Fruit fly (Drosophila melanogaster) Kc167 (cell line): ENCODE data around the gene CG42394.

Source experiments
- Myc ChIP-seq: fragments of >200 bp; optimal IDR thresholded peaks from 2 replicates; lab custom pipeline; 2017; ENCODE audit warnings: missing external identifiers
- Sin3A ChIP-seq: fragments of >200 bp; optimal IDR thresholded peaks from 2 replicates; lab custom pipeline; 2018; ENCODE audit warnings: missing external identifiers
- h ChIP-seq: fragments of >200 bp; optimal IDR thresholded peaks from 3 replicates; lab custom pipeline; 2018; ENCODE audit warnings: missing external identifiers
- insv ChIP-seq: fragments of >200 bp; optimal IDR thresholded peaks from 3 replicates; lab custom pipeline; 2018; ENCODE audit warnings: missing external identifiers

DNA sequence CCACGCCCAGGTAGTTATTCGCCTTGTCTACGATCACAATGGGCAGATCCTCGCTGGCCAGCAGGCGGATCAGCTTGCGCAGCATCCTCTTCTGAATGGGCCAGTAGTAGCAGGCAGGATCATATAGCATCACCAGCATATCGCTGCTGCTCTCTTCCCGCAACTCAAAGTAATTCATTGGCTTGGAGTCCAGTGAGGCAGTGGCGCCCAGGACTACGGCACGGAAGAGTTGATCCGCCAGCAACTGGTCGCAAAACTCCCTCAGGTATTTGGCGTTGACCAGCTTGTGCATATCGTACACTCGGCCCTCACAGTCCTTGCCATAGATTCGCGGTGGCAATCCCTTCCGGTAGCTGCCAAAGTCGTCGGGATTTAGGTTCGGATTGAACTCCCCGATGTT, 29.0 kb downstream of the CG42394 start:
- TF ChIP-seq Myc, result no peak
- no peak for TF ChIP-seq Sin3A
- no peak for TF ChIP-seq h
- no peak for TF ChIP-seq insv
